Worm (Caenorhabditis elegans) whole organism, early embryonic: Measurements from ENCODE around the gene H14E04.3.

Experiments used
- B0310.2 ChIP-seq: sonication (generic microtip); optimal IDR thresholded peaks from 2 replicates; lab custom pipeline; 2016; ENCODE audit warnings: mild to moderate bottlenecking, missing genetic modification characterization, missing compliant biosample characterization
- F13C5.2 ChIP-seq: sonication (generic microtip); optimal IDR thresholded peaks from 2 replicates; lab custom pipeline; 2017; ENCODE audit warnings: mild to moderate bottlenecking, missing genetic modification characterization, inconsistent platforms, missing compliant biosample characterization
- aly-1 ChIP-seq: sonication (generic microtip); optimal IDR thresholded peaks from 2 replicates; lab custom pipeline; 2016; ENCODE audit warnings: missing genetic modification characterization, missing compliant biosample characterization
- ama-1 ChIP-seq: fragments of 150-350 bp; optimal IDR thresholded peaks from 2 replicates; lab custom pipeline; 2014
- ceh-13 ChIP-seq: fragments of 200-800 bp; sonication (Bioruptor generic); optimal IDR thresholded peaks from 2 replicates; lab custom pipeline; 2018; ENCODE audit warnings: mild to moderate bottlenecking, missing genetic modification characterization, missing compliant biosample characterization
- ets-7 ChIP-seq: sonication (generic microtip); optimal IDR thresholded peaks from 2 replicates; lab custom pipeline; 2016; ENCODE audit warnings: missing genotype, missing genetic modification characterization, missing compliant biosample characterization
- flt-1 ChIP-seq: fragments of 200-800 bp; sonication (Bioruptor generic); IDR thresholded peaks from 2 replicates; pipeline ENCODE4 v1.3.6; 2022; ENCODE audit warnings: missing genetic modification characterization, missing compliant biosample characterization
- hmbx-1 ChIP-seq: sonication (generic microtip); optimal IDR thresholded peaks from 2 replicates; lab custom pipeline; 2016; ENCODE audit warnings: mild to moderate bottlenecking, missing genetic modification characterization, missing compliant biosample characterization
- hmg-4 ChIP-seq: fragments of 200-800 bp; sonication (Bioruptor generic); optimal IDR thresholded peaks from 2 replicates; lab custom pipeline; 2018; ENCODE audit warnings: mild to moderate bottlenecking, missing genetic modification characterization, missing compliant biosample characterization
- hnd-1 ChIP-seq: sonication (generic microtip); optimal IDR thresholded peaks from 2 replicates; lab custom pipeline; 2016; ENCODE audit warnings: missing genetic modification characterization, missing compliant biosample characterization
- pes-1 ChIP-seq: fragments of 200-800 bp; sonication (Bioruptor generic); IDR thresholded peaks from 2 replicates; pipeline ENCODE4 v1.3.6; 2022; ENCODE audit warnings: missing genetic modification reagents, missing genetic modification characterization, missing compliant biosample characterization
- tbx-37 ChIP-seq: fragments of 200-800 bp; sonication (Bioruptor generic); conservative IDR thresholded peaks from 2 replicates; pipeline ENCODE4 v1.3.6; 2022; ENCODE audit warnings: missing genetic modification reagents, missing genetic modification characterization, missing compliant biosample characterization
- tra-4 ChIP-seq: sonication (generic microtip); optimal IDR thresholded peaks from 2 replicates; lab custom pipeline; 2017; ENCODE audit warnings: missing genetic modification characterization, missing compliant biosample characterization

DNA sequence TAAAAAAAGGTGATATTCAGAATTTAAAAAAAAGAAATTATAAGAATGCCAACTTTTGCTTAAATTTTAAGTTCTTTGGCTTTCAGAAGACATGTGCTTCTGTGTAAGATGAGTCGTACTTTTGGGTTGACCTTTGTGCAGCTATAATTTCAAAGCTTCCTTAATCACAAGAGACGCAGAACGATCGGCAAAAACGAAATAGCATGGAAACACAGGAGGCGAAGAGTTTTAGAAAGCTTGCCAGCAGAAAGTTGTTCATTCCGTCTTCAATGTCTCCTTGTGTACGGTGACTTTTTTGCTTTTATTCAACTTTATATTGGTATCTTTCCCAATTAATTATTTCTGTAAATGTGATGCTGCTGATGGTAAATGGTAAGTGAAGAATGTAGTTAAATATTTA lies 46.5 kb upstream of the H14E04.3 start:
- TF ChIP-seq aly-1 (tag; lab: Kevin White, UChicago) (no peak), ama-1 (lab: Kevin White, UChicago) (no peak), flt-1 (GFP tag; lab: Robert Waterston, UW) (no peak), tra-4 (tag; lab: Kevin White, UChicago) (no peak), ceh-13 (GFP tag; lab: Kevin White, UChicago) (no peak), ets-7 (tag; lab: Kevin White, UChicago) (no peak), hmg-4 (GFP tag; lab: Kevin White, UChicago) (no peak), F13C5.2 (tag; lab: Kevin White, UChicago) (no peak), hmbx-1 (tag; lab: Kevin White, UChicago) (no peak), hnd-1 (tag; lab: Kevin White, UChicago) (no peak), pes-1 (GFP tag; lab: Robert Waterston, UW) (no peak), B0310.2 (tag; lab: Kevin White, UChicago) (no peak), tbx-37 (GFP tag; lab: Robert Waterston, UW) (no peak)
